Fruit fly (Drosophila melanogaster): ENCODE measurements around the gene Dpm3.
A peak's percentile ranks its signal among the peaks of the same experiment; 100 is the strongest.

The Dpm3 gene

dm6 chr3R:13403032-13403459 is at the start of gene Dpm3:
Gene Dpm3 (minus strand): TSS chr3R:13403051.
- TF ChIP-seq noc (tag; optimal IDR thresholded peaks at IDR 0.05), result no peak

DNA sequence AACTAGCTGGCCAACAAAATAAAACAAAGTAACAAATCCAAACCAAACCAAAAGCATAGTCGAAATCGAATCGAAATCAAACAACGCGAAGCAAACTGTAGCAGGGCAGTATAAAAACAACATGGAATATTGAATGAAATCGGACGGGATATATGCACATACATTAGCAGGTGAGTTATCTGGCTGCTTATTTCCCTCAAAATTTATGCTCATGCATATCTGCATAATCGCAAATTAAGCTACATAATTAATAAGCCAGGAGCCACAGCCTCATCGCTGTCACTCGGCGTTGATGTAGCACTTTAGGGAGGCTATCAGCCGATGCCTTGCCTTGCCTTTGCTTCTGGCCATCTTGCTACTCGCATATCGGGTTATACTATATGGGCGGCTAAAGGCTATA is 49.4 kb upstream of the Dpm3 start:
- peak; percentile 9 for TF ChIP-seq noc (tag; optimal IDR thresholded peaks at IDR 0.05)

DNA sequence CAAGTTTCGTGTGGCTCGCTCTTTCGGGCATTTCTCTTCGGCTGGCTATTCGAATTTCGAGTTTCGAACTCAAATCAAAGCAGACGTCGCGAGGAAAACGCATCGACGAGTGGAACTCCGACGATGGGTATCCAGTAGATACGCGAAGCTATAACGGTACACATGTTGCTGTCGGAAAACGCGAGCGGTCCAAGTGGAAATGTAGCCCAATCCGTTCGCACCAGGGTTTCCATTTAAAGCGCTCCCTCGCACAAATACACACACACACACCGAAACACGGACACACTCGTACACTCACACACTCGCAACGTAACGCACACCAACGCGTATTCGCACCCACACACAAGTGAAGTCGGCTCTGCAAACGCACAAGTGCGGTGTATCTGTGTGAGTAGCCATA is 47.5 kb upstream of the Dpm3 start, which contains the start of gene side-IV:
Gene side-IV (plus strand): TSS at position 253 of the 400 bp plus-strand sequence.
- TF ChIP-seq noc (tag; optimal IDR thresholded peaks at IDR 0.05), result no peak

DNA sequence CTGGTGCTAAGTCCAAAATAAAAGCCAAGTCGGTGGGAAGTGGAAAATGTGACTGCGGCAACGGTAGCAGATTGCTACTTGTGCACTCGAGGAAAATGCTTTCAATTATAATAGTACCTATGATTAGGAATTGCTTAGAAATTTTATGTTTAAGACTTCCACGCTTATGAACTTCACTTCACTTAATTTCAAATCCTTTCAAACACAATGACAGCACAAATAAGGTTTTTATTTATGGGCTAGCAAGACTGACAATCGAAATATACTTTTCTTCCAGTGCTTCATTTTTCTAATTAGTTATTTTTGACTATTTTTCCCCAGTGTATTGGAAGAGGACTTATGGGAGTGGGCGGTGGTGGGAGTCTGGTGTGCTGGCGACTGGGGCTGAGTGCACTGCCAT is 45.5 kb upstream of the Dpm3 start:
- no peak for TF ChIP-seq noc (tag; optimal IDR thresholded peaks at IDR 0.05)

dm6 chr3R:13446489-13446888 is 43.6 kb upstream of the Dpm3 start:
- peak; percentile 39 for TF ChIP-seq noc (tag; optimal IDR thresholded peaks at IDR 0.05)

DNA sequence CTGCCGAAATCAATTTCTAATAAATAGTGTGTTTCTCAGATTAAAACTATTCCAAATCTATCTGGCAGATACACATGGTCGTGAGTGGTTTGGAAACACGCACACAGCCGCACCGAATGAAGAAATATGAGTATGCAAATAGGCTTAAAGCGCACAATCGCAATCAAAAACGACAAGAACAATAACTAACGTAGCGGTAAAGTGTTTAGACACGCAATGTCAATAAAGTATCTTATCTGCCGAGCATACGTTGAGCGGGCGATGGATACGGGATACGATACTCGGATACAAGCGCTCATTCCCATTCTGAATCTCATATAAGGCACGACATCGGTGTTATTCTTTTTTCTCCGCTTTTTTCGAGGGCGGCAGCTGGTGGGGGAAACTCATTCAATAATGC is 43.2 kb upstream of the Dpm3 start:
- TF ChIP-seq noc (tag; optimal IDR thresholded peaks at IDR 0.05), result no peak

dm6 chr3R:13441703-13442102 is 38.9 kb upstream of the Dpm3 start:
- no peak for TF ChIP-seq noc (tag; optimal IDR thresholded peaks at IDR 0.05)

- no peak for TF ChIP-seq noc (tag; optimal IDR thresholded peaks at IDR 0.05)
These were observed 33.0 kb upstream of the Dpm3 start for dm6 chr3R:13435836-13436235.

dm6 chr3R:13434325-13435168 is 31.7 kb upstream of the Dpm3 start, which contains the start of gene yrt:
Gene yrt (minus strand): TSS chr3R:13434984.
- TF ChIP-seq noc (tag; optimal IDR thresholded peaks at IDR 0.05), result no peak

DNA sequence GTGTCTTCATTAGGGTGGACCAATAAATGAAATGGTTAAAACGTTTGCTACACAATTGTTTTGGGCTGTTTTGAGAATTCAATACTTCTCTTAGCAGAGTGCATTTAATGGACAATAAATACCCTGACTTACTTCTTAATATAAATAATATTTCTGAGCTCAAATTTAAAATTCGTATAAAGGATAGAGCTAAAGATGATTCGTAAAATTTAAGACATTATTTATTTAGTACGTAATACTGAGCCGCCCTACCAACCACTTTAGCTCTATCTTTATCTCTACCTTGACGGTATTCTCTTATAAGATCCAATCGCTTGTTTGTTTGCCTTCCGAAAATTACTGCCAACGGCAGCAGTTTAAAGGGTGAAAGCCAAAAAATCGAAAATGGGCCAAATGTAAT is 30.8 kb upstream of the Dpm3 start:
- TF ChIP-seq noc (tag; optimal IDR thresholded peaks at IDR 0.05), result peak; percentile 90

DNA sequence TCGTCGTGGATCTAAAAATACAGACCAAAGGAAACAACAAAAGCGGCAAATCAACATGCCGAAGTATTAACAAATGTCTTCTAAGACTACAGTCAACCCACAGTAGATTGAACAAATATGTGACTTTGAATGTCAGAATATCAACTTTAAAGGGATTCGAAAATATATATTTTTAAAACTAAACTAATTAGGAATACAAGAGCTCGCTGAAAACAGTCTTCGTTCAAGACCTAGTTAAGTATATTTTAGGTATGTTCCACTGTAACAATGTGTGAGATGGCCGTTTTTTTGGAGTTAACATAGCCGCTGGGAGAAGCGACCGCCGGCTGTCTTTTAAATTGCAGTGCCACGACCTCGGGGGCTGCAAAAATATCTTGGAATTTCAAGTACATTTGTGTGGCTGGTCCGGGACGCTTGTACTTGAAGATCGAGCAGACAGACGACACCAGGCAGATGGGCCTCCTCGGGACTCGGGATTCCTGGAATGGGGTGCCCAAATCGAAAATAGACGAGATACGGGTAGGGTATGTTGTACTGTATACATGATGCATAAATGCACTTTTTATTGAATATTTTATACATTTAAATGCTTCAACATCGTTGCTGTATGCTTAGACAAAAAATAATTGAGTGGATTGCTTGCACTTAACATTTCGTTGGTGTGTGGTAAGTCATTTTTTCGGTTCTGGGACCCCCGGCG is 25.6 kb upstream of the Dpm3 start:
- TF ChIP-seq noc (tag; optimal IDR thresholded peaks at IDR 0.05), result peak; percentile 57

DNA sequence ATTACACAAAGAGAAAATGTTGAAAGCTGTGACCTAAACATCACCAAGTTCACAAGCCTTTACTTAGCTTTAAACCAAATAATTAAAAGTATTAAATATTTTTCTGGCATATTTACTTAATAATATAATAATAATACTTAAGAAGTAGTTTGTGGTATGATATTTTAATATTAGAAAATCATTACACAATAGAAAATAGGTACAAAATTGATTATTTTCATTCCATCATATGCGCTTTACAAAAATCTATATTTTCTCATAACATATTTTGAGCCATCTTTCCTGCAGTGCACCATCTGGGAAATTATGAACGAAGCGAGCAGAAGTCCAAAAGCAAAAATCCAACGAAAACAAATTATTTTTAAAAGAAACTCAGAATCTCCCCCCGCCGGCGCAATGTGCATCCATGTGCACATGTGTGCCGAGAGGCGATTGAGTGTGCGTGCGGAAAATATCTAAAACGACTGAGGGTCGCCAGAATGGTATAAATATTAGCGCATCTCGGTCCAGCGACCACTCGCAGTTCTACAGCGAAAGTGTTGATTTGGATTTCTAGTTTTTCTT is 22.7 kb upstream of the Dpm3 start, which contains the start of gene Act87E:
Gene Act87E (plus strand): TSS at position 514 of the 564 bp plus-strand sequence.
- peak; percentile 12 for TF ChIP-seq noc (tag; optimal IDR thresholded peaks at IDR 0.05)

- TF ChIP-seq noc (tag; optimal IDR thresholded peaks at IDR 0.05), result no peak
These were observed 19.3 kb upstream of the Dpm3 start for dm6 chr3R:13422178-13422577.

DNA sequence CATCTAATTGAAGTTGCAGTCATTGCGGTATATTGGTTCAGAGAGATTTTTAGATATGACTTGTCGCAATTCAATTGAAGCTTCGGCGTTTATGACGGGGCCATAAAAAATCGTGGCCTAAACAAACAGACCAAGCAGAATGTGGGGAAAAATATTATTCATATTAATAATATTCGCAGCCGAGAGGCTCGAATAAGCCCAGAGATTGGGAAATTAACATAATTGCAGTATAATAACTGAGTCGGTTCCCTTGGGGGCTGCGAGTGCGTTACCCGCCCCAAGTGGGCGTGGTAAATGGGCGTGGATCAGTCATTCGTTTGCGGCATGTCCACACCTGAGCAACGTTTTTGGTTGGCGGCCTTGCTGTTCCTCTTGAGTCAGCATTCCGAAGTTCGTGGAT is 17.1 kb upstream of the Dpm3 start, which contains the start of gene Ir87a:
Gene Ir87a (plus strand): TSS at position 301 of the 400 bp plus-strand sequence.
- TF ChIP-seq noc (tag; optimal IDR thresholded peaks at IDR 0.05), result no peak

DNA sequence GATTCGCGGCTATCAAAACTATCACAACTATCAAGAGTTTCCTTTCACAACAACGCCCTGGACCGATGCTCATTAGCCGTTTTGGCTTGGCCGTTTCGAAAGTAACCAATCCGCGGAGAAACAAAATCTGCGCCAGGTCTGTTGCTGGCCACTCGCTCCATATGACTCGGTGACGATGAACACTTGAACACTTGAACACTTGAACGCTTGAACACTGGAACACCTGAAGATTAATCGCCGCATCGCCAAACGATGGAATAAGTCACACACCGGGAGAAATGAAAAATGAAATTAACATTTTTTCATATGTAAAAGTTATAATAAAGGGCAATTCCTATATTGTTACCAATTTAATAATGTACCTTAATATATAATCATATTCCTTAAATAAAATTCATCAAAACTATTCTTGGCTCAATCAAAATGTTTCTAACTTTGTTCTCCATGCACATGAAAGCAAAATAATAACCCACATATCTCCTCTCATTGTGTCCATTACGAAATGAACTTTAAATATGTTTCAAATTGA is 14.3 kb upstream of the Dpm3 start:
- no peak for TF ChIP-seq noc (tag; optimal IDR thresholded peaks at IDR 0.05)

- TF ChIP-seq noc (tag; optimal IDR thresholded peaks at IDR 0.05), result no peak
These were observed 12.3 kb upstream of the Dpm3 start, which contains the start of gene yellow-e for dm6 chr3R:13415186-13415585. Gene yellow-e (minus strand): TSS chr3R:13415286.
